Fruit fly (Drosophila melanogaster) Kc167 (cell line): ENCODE data around the gene CG31088.

ENCODE experiments used
- Myc ChIP-seq: fragments of >200 bp; optimal IDR thresholded peaks from 2 replicates; lab custom pipeline; 2017; ENCODE audit warnings: missing external identifiers
- Sin3A ChIP-seq: fragments of >200 bp; optimal IDR thresholded peaks from 2 replicates; lab custom pipeline; 2018; ENCODE audit warnings: missing external identifiers
- h ChIP-seq: fragments of >200 bp; optimal IDR thresholded peaks from 3 replicates; lab custom pipeline; 2018; ENCODE audit warnings: missing external identifiers
- insv ChIP-seq: fragments of >200 bp; optimal IDR thresholded peaks from 3 replicates; lab custom pipeline; 2018; ENCODE audit warnings: missing external identifiers
- psq ChIP-seq: fragments of >200 bp; optimal IDR thresholded peaks from 2 replicates; lab custom pipeline; 2017; ENCODE audit warnings: missing external identifiers
- ttk ChIP-seq: sonication (Bioruptor generic); optimal IDR thresholded peaks from 2 replicates; lab custom pipeline; 2017; ENCODE audit warnings: missing external identifiers

CG31088 gene

dm6 chr3R:15950843-15951242 is at the start of gene CG31088, which contains the start of gene CG46383:
Gene CG31088 (minus strand): TSS chr3R:15950943.
Gene CG46383 (minus strand): TSS chr3R:15950943.
- TF ChIP-seq Sin3A (lab: Kevin White, UChicago) (no peak), insv (lab: Kevin White, UChicago) (no peak), h (lab: Kevin White, UChicago) (no peak), psq (no peak), Myc (lab: Kevin White, UChicago) (no peak), ttk (no peak)

- TF ChIP-seq Myc (lab: Kevin White, UChicago) = no peak
- no peak for TF ChIP-seq insv (lab: Kevin White, UChicago)
- TF ChIP-seq h (lab: Kevin White, UChicago) = no peak
- TF ChIP-seq Sin3A (lab: Kevin White, UChicago) = no peak
- TF ChIP-seq psq = no peak
- TF ChIP-seq ttk = no peak
Observed at dm6 chr3R:15998972-15999721, 48.4 kb upstream of the CG31088 start.

- TF ChIP-seq Sin3A (lab: Kevin White, UChicago) (no peak), ttk (no peak), psq (no peak), Myc (lab: Kevin White, UChicago) (no peak), insv (lab: Kevin White, UChicago) (no peak), h (lab: Kevin White, UChicago) (no peak)
Observed at dm6 chr3R:15994573-15994869, 43.8 kb upstream of the CG31088 start.

- TF ChIP-seq h (lab: Kevin White, UChicago) (no peak), insv (lab: Kevin White, UChicago) (no peak), Myc (lab: Kevin White, UChicago) (no peak), Sin3A (lab: Kevin White, UChicago) (no peak), ttk (no peak), psq (no peak)
Observed at dm6 chr3R:15993815-15994572, 43.3 kb upstream of the CG31088 start.

dm6 chr3R:15993139-15993804 is 42.5 kb upstream of the CG31088 start:
- TF ChIP-seq Myc (lab: Kevin White, UChicago) (no peak), insv (lab: Kevin White, UChicago) (no peak), psq (no peak), Sin3A (lab: Kevin White, UChicago) (no peak), h (lab: Kevin White, UChicago) (no peak), ttk (no peak)

dm6 chr3R:15991593-15991992 is 40.9 kb upstream of the CG31088 start:
- no peak for TF ChIP-seq Myc (lab: Kevin White, UChicago)
- no peak for TF ChIP-seq psq
- TF ChIP-seq insv (lab: Kevin White, UChicago) = no peak
- no peak for TF ChIP-seq h (lab: Kevin White, UChicago)
- TF ChIP-seq Sin3A (lab: Kevin White, UChicago) = no peak
- no peak for TF ChIP-seq ttk

dm6 chr3R:15989217-15989921 is 38.6 kb upstream of the CG31088 start:
- TF ChIP-seq ttk = no peak
- TF ChIP-seq Myc (lab: Kevin White, UChicago) = no peak
- no peak for TF ChIP-seq psq
- TF ChIP-seq Sin3A (lab: Kevin White, UChicago) = no peak

- TF ChIP-seq insv (lab: Kevin White, UChicago) (no peak), ttk (no peak), psq (no peak)
Observed at dm6 chr3R:15988353-15988752, 37.6 kb upstream of the CG31088 start.

dm6 chr3R:15987064-15987649 is 36.4 kb upstream of the CG31088 start:
- no peak for TF ChIP-seq Myc (lab: Kevin White, UChicago)
- TF ChIP-seq Sin3A (lab: Kevin White, UChicago) = no peak
- no peak for TF ChIP-seq insv (lab: Kevin White, UChicago)
- no peak for TF ChIP-seq h (lab: Kevin White, UChicago)
- no peak for TF ChIP-seq ttk
- TF ChIP-seq psq = no peak

- no peak for TF ChIP-seq Myc (lab: Kevin White, UChicago)
- TF ChIP-seq psq = no peak
- no peak for TF ChIP-seq ttk
- TF ChIP-seq Sin3A (lab: Kevin White, UChicago) = no peak
- TF ChIP-seq insv (lab: Kevin White, UChicago) = no peak
- no peak for TF ChIP-seq h (lab: Kevin White, UChicago)
Observed at dm6 chr3R:15985762-15986214, 35.0 kb upstream of the CG31088 start, which contains the start of gene srp. Gene srp (plus strand): TSS chr3R:15986152.

- TF ChIP-seq Sin3A (lab: Kevin White, UChicago) = no peak
- no peak for TF ChIP-seq Myc (lab: Kevin White, UChicago)
- no peak for TF ChIP-seq h (lab: Kevin White, UChicago)
- no peak for TF ChIP-seq insv (lab: Kevin White, UChicago)
- no peak for TF ChIP-seq psq
- TF ChIP-seq ttk = no peak
Observed at dm6 chr3R:15984483-15985118, 33.9 kb upstream of the CG31088 start.
